Fruit fly (Drosophila melanogaster) whole organism, embryonic: ENCODE data around the gene CG42852.

Experiments used
- BEAF-32 ChIP-seq: fragments of 200-800 bp; sonication (Bioruptor generic); optimal IDR thresholded peaks from 3 replicates; lab custom pipeline; 2017; ENCODE audit warnings: missing biosample characterization, missing genetic modification characterization, mild to moderate bottlenecking, moderate library complexity, missing genetic modification reagents
- Bgb ChIP-seq: fragments of 200-800 bp; sonication (Bioruptor generic); IDR thresholded peaks from 2 replicates; pipeline ENCODE4 v1.3.6; 2022; ENCODE audit warnings: missing biosample characterization, missing genetic modification characterization; ENCODE audit not compliant: partially characterized antibody
- CG10274 ChIP-seq: fragments of 200-800 bp; sonication (Bioruptor generic); optimal IDR thresholded peaks from 3 replicates; lab custom pipeline; 2017; ENCODE audit warnings: missing biosample characterization, mild to moderate bottlenecking, missing genetic modification characterization
- CG1233 ChIP-seq: fragments of 200-800 bp; sonication (Bioruptor generic); optimal IDR thresholded peaks from 4 replicates; lab custom pipeline; 2018; ENCODE audit warnings: missing biosample characterization, mild to moderate bottlenecking, missing genetic modification characterization
- CG12391 ChIP-seq: fragments of 200-800 bp; sonication (Bioruptor generic); optimal IDR thresholded peaks from 3 replicates; lab custom pipeline; 2018; ENCODE audit warnings: missing biosample characterization, mild to moderate bottlenecking, missing genetic modification characterization, moderate library complexity
- CG12769 ChIP-seq: fragments of 200-800 bp; sonication (Bioruptor generic); optimal IDR thresholded peaks from 2 replicates; lab custom pipeline; 2019; ENCODE audit warnings: missing biosample characterization, mild to moderate bottlenecking, missing genetic modification characterization, moderate library complexity
- CG13287 ChIP-seq: fragments of 200-800 bp; sonication (Bioruptor generic); IDR thresholded peaks from 2 replicates; pipeline ENCODE4 v1.3.6; 2022; ENCODE audit warnings: missing biosample characterization, missing genetic modification characterization; ENCODE audit not compliant: partially characterized antibody
- CG14710 ChIP-seq: fragments of 200-800 bp; sonication (Bioruptor generic); optimal IDR thresholded peaks from 3 replicates; lab custom pipeline; 2019; ENCODE audit warnings: missing biosample characterization, mild to moderate bottlenecking, missing genetic modification characterization, moderate library complexity
- CG15696 ChIP-seq: fragments of 200-800 bp; sonication (Bioruptor generic); optimal IDR thresholded peaks from 2 replicates; lab custom pipeline; 2019; ENCODE audit warnings: missing biosample characterization, mild to moderate bottlenecking, missing genetic modification characterization, moderate library complexity
- CG18011 ChIP-seq: fragments of 200-800 bp; sonication (Bioruptor generic); optimal IDR thresholded peaks from 2 replicates; lab custom pipeline; 2017; ENCODE audit warnings: missing biosample characterization, missing genetic modification characterization, mild to moderate bottlenecking, moderate library complexity, missing genotype
- CG1832 ChIP-seq: fragments of 200-800 bp; sonication (Bioruptor generic); optimal IDR thresholded peaks from 2 replicates; lab custom pipeline; 2017; ENCODE audit warnings: missing biosample characterization, mild to moderate bottlenecking, missing genetic modification characterization, inconsistent platforms
- CG3847 ChIP-seq: fragments of 200-800 bp; sonication (Bioruptor generic); IDR thresholded peaks from 2 replicates; pipeline ENCODE4 v1.3.6; 2022; ENCODE audit warnings: missing biosample characterization, missing genetic modification characterization
- CG4617 ChIP-seq: fragments of 200-800 bp; sonication (Bioruptor generic); optimal IDR thresholded peaks from 3 replicates; lab custom pipeline; 2016; ENCODE audit warnings: missing biosample characterization, missing genetic modification characterization, borderline replicate concordance
- CG6254 ChIP-seq: fragments of 200-800 bp; sonication (Bioruptor generic); optimal IDR thresholded peaks from 3 replicates; lab custom pipeline; 2017; ENCODE audit warnings: mild to moderate bottlenecking, missing biosample characterization, missing genetic modification reagents, missing genetic modification characterization
- CG6689 ChIP-seq: fragments of 200-800 bp; sonication (Bioruptor generic); IDR thresholded peaks from 2 replicates; pipeline ENCODE4 v1.3.6; 2022; ENCODE audit warnings: missing biosample characterization, missing genetic modification characterization
- CG7987 ChIP-seq: fragments of 200-800 bp; sonication (Bioruptor generic); optimal IDR thresholded peaks from 2 replicates; lab custom pipeline; 2018; ENCODE audit warnings: missing biosample characterization, mild to moderate bottlenecking, missing genetic modification characterization, moderate library complexity
- CG9797 ChIP-seq: fragments of 200-800 bp; sonication (Bioruptor generic); optimal IDR thresholded peaks from 3 replicates; lab custom pipeline; 2018; ENCODE audit warnings: missing biosample characterization, mild to moderate bottlenecking, missing genetic modification characterization
- CG9932 ChIP-seq: fragments of 200-800 bp; sonication (Bioruptor generic); IDR thresholded peaks from 2 replicates; pipeline ENCODE4 v1.3.6; 2022; ENCODE audit warnings: missing biosample characterization, missing genetic modification characterization
- Dp ChIP-seq: fragments of 200-800 bp; sonication (Bioruptor generic); optimal IDR thresholded peaks from 2 replicates; lab custom pipeline; 2018; ENCODE audit warnings: missing biosample characterization, mild to moderate bottlenecking, missing genetic modification characterization, moderate library complexity
- E2f2 ChIP-seq: fragments of 200-800 bp; sonication (Bioruptor generic); IDR thresholded peaks from 2 replicates; pipeline ENCODE4 v1.3.6; 2022; ENCODE audit warnings: missing biosample characterization, missing genetic modification characterization
- Fer1 ChIP-seq: fragments of 200-800 bp; sonication (Bioruptor generic); optimal IDR thresholded peaks from 2 replicates; lab custom pipeline; 2017; ENCODE audit warnings: missing biosample characterization, mild to moderate bottlenecking, missing genetic modification characterization
- Hr39 ChIP-seq: fragments of >200 bp; optimal IDR thresholded peaks from 2 replicates; lab custom pipeline; 2017
- Lhr ChIP-seq: fragments of 200-800 bp; sonication (Bioruptor generic); optimal IDR thresholded peaks from 3 replicates; lab custom pipeline; 2017; ENCODE audit warnings: mild to moderate bottlenecking, missing biosample characterization, missing genetic modification reagents, missing genetic modification characterization
- Lim3 ChIP-seq: fragments of 200-800 bp; sonication (Bioruptor generic); IDR thresholded peaks from 2 replicates; pipeline ENCODE4 v1.3.6; 2022; ENCODE audit warnings: missing biosample characterization, missing genetic modification characterization
- MBD-R2 ChIP-seq: fragments of 200-800 bp; sonication (Bioruptor generic); IDR thresholded peaks from 2 replicates; pipeline ENCODE4 v1.3.6; 2022; ENCODE audit warnings: missing biosample characterization, missing genetic modification characterization
- MESR4 ChIP-seq: fragments of 200-800 bp; sonication (Bioruptor generic); optimal IDR thresholded peaks from 2 replicates; lab custom pipeline; 2018; ENCODE audit warnings: missing biosample characterization, mild to moderate bottlenecking, missing genetic modification characterization, moderate library complexity
- Med ChIP-seq: fragments of 200-800 bp; sonication (Bioruptor generic); peaks from one replicate; lab custom pipeline; 2016; ENCODE audit warnings: missing biosample characterization, missing genetic modification characterization, mild to moderate bottlenecking, inconsistent platforms, moderate library complexity
- Nf-YB ChIP-seq: fragments of 200-800 bp; sonication (Bioruptor generic); optimal IDR thresholded peaks from 3 replicates; lab custom pipeline; 2019; ENCODE audit warnings: missing biosample characterization, mild to moderate bottlenecking, missing genetic modification characterization, moderate library complexity
- Rfx ChIP-seq: fragments of 200-800 bp; sonication (Bioruptor generic); IDR thresholded peaks from 2 replicates; pipeline ENCODE4 v1.3.6; 2022; ENCODE audit warnings: missing biosample characterization, missing genetic modification characterization
- Scr ChIP-seq: fragments of 200-800 bp; sonication (Bioruptor generic); IDR thresholded peaks from 2 replicates; pipeline ENCODE4 v1.3.6; 2022; ENCODE audit warnings: missing biosample characterization, missing genetic modification characterization; ENCODE audit not compliant: partially characterized antibody
- Sin3A ChIP-seq: fragments of >200 bp; optimal IDR thresholded peaks from 2 replicates; lab custom pipeline; 2018
- Sry-δ ChIP-seq: fragments of 200-800 bp; sonication (Bioruptor generic); optimal IDR thresholded peaks from 2 replicates; lab custom pipeline; 2016; ENCODE audit warnings: missing biosample characterization, missing genetic modification characterization
- YL-1 ChIP-seq: fragments of 200-800 bp; sonication (Bioruptor generic); optimal IDR thresholded peaks from 3 replicates; lab custom pipeline; 2017; ENCODE audit warnings: missing biosample characterization, mild to moderate bottlenecking, missing genetic modification characterization
- bbx ChIP-seq: fragments of 200-800 bp; sonication (Bioruptor generic); IDR thresholded peaks from 2 replicates; pipeline ENCODE4 v1.3.6; 2022; ENCODE audit warnings: missing biosample characterization, missing genetic modification characterization; ENCODE audit not compliant: partially characterized antibody
- bigmax ChIP-seq: fragments of 200-800 bp; sonication (Bioruptor generic); optimal IDR thresholded peaks from 2 replicates; lab custom pipeline; 2018; ENCODE audit warnings: missing biosample characterization, mild to moderate bottlenecking, missing genetic modification characterization
- da ChIP-seq: fragments of 200-800 bp; sonication (Bioruptor generic); optimal IDR thresholded peaks from 2 replicates; lab custom pipeline; 2016; ENCODE audit warnings: missing biosample characterization, missing genetic modification characterization
- gcm2 ChIP-seq: fragments of 200-800 bp; sonication (Bioruptor generic); optimal IDR thresholded peaks from 2 replicates; lab custom pipeline; 2016; ENCODE audit warnings: missing biosample characterization, missing genetic modification characterization
- gfzf ChIP-seq: fragments of 200-800 bp; sonication (Bioruptor generic); optimal IDR thresholded peaks from 2 replicates; lab custom pipeline; 2016; ENCODE audit warnings: missing biosample characterization, mild to moderate bottlenecking, missing genetic modification characterization, moderate library complexity
- her ChIP-seq: fragments of 200-800 bp; sonication (Bioruptor generic); optimal IDR thresholded peaks from 2 replicates; lab custom pipeline; 2016; ENCODE audit warnings: missing biosample characterization, missing genetic modification characterization
- nmo ChIP-seq: fragments of 200-800 bp; sonication (Bioruptor generic); optimal IDR thresholded peaks from 2 replicates; lab custom pipeline; 2018; ENCODE audit warnings: missing biosample characterization, mild to moderate bottlenecking, missing genetic modification characterization, moderate library complexity
- phol ChIP-seq: fragments of 200-800 bp; sonication (Bioruptor generic); optimal IDR thresholded peaks from 3 replicates; lab custom pipeline; 2018; ENCODE audit warnings: missing biosample characterization, mild to moderate bottlenecking, missing genetic modification characterization, moderate library complexity
- pzg ChIP-seq: fragments of 200-800 bp; sonication (Bioruptor generic); optimal IDR thresholded peaks from 3 replicates; lab custom pipeline; 2018; ENCODE audit warnings: missing biosample characterization, mild to moderate bottlenecking, missing genetic modification characterization, moderate library complexity
- row ChIP-seq: fragments of 200-800 bp; sonication (Bioruptor generic); IDR thresholded peaks from 3 replicates; pipeline ENCODE4 v1.3.6; 2022; ENCODE audit warnings: missing biosample characterization, missing genetic modification characterization
- sens ChIP-seq: fragments of 200-800 bp; sonication (Bioruptor generic); peaks from one replicate; lab custom pipeline; 2016; ENCODE audit warnings: missing biosample characterization, missing genetic modification characterization
- sob ChIP-seq: fragments of 200-800 bp; sonication (Bioruptor generic); IDR thresholded peaks from 2 replicates; pipeline ENCODE4 v1.3.6; 2022; ENCODE audit warnings: missing biosample characterization, missing genetic modification characterization
- stwl ChIP-seq: fragments of 200-800 bp; sonication (Bioruptor generic); optimal IDR thresholded peaks from 3 replicates; lab custom pipeline; 2018; ENCODE audit warnings: missing biosample characterization, mild to moderate bottlenecking, missing genetic modification characterization, moderate library complexity
- trem ChIP-seq: fragments of 200-800 bp; optimal IDR thresholded peaks from 3 replicates; lab custom pipeline; 2019; ENCODE audit warnings: missing biosample characterization, mild to moderate bottlenecking, missing genetic modification characterization, moderate library complexity
- wdn ChIP-seq: fragments of 200-800 bp; sonication (Bioruptor generic); IDR thresholded peaks from 2 replicates; pipeline ENCODE4 v1.3.6; 2022; ENCODE audit warnings: missing biosample characterization, missing genetic modification characterization

The CG42852 gene

DNA sequence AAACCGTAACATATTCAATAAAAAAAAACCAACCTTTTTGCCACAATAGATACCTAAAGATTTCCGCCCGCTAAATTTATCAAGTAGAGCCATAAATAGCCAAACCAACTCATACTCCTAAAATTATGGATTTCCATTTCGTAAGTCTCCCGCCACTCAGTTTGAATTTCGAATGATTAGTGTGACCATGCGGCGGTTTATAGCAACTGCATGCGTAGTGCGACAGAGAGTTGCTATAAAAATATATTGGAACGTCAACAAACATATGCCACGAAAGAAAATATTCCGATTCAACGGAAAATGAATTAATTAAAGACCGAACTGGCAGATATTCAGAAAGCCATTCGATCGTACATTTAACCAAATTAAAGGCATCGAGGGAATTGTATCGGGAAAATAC is 27.5 kb downstream of the CG42852 start, which contains the start of gene CG9706 (continued):
- TF ChIP-seq gcm2 (GFP tag; lab: Kevin White, UChicago), result no peak
- peak; percentile 25 for TF ChIP-seq stwl (tag; lab: Kevin White, UChicago)
- peak; percentile 71 for TF ChIP-seq CG9797
- no peak for TF ChIP-seq CG1832 (GFP tag; lab: Kevin White, UChicago)
- TF ChIP-seq CG6254, result no peak
- TF ChIP-seq CG1233 (GFP tag; lab: Kevin White, UChicago), result no peak
- TF ChIP-seq Rfx (GFP tag; lab: Robert Waterston, UW), result no peak

DNA sequence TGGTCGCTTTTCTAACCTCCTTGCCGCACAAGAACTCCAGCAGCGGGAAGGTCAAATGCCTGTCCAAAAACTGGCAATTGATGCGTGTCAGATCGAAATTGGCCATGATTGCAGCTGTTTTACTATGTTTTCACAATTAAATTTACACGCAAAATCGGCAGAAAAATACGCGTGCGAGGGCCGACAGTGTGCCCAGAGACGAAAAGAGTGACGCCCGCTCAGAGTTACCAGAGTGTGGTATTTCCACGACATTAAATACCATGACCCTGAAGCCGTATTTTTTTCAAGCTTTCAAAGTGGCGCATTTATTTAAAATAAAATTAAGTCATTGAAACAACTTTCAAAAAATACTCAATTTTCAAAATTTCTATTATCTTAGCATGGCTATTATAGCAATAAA is 31.4 kb downstream of the CG42852 start, which contains the start of gene eIF3e:
eIF3e (minus strand) TSS at position 214 of the 400 bp plus-strand sequence.
- peak; percentile 63 for TF ChIP-seq Dp (GFP tag; lab: Kevin White, UChicago)
- no peak for TF ChIP-seq Hr39 (lab: Kevin White, UChicago)
- no peak for TF ChIP-seq her (GFP tag; lab: Kevin White, UChicago)
- peak; percentile 3 for TF ChIP-seq CG15696
- TF ChIP-seq sob (GFP tag; lab: Robert Waterston, UW), result 0 out of 2 replicates have a peak, but pooled peaks have one; percentile 8
- peak; percentile 9 for TF ChIP-seq Sry-δ
- TF ChIP-seq CG10274, result no peak
- TF ChIP-seq Nf-YB (GFP tag; lab: Kevin White, UChicago), result no peak
- TF ChIP-seq CG13287, result peak; percentile 46; the same call in 1 of the 2 replicates
- TF ChIP-seq Lim3 (GFP tag; lab: Robert Waterston, UW), result no peak
- TF ChIP-seq CG6689 (GFP tag; lab: Robert Waterston, UW), result peak; percentile 23; the same call in 1 of the 2 replicates
- TF ChIP-seq Scr (GFP tag; lab: Robert Waterston, UW), result peak; percentile 51
- TF ChIP-seq bbx (GFP tag; lab: Robert Waterston, UW), result 0 out of 2 replicates have a peak, but pooled peaks have one; percentile 23
- peak; percentile 64 for TF ChIP-seq CG4617 (GFP tag; lab: Kevin White, UChicago)
- peak; percentile 50 for TF ChIP-seq pzg (GFP tag; lab: Kevin White, UChicago)
- peak; percentile 78 for TF ChIP-seq CG9797
- no peak for TF ChIP-seq Fer1 (GFP tag; lab: Kevin White, UChicago)
- peak; percentile 51 for TF ChIP-seq row (GFP tag; lab: Robert Waterston, UW)
- peak; percentile 89 for TF ChIP-seq E2f2
- TF ChIP-seq CG9932 (GFP tag; lab: Robert Waterston, UW), result peak; percentile 37; the same call in 1 of the 2 replicates
- TF ChIP-seq MBD-R2 (GFP tag; lab: Robert Waterston, UW), result peak; percentile 65
- TF ChIP-seq CG3847, result peak; percentile 57; the same call in 1 of the 2 replicates
- TF ChIP-seq da (GFP tag; lab: Kevin White, UChicago), result no peak
- TF ChIP-seq CG7987 (GFP tag; lab: Kevin White, UChicago), result no peak
- peak; percentile 50 for TF ChIP-seq trem (tag; lab: Kevin White, UChicago)
- TF ChIP-seq stwl (tag; lab: Kevin White, UChicago), result peak; percentile 19
- peak; percentile 40 for TF ChIP-seq CG14710 (tag; lab: Kevin White, UChicago)
- no peak for TF ChIP-seq wdn (GFP tag; lab: Robert Waterston, UW)
- TF ChIP-seq Med (GFP tag; lab: Kevin White, UChicago), result peak; percentile 52
- TF ChIP-seq CG18011 (GFP tag; lab: Kevin White, UChicago), result peak; percentile 8
- peak; percentile 93 for TF ChIP-seq Sin3A
- peak; percentile 62 for TF ChIP-seq Lhr (GFP tag; lab: Kevin White, UChicago)
- peak; percentile 2 for TF ChIP-seq CG12391
- TF ChIP-seq CG12769 (tag; lab: Kevin White, UChicago), result no peak
- peak; percentile 86 for TF ChIP-seq bigmax
- peak; percentile 43; the same call in 1 of the 2 replicates for TF ChIP-seq Rfx (GFP tag; lab: Robert Waterston, UW)
- peak; percentile 27 for TF ChIP-seq YL-1 (GFP tag; lab: Kevin White, UChicago)
- TF ChIP-seq gfzf (GFP tag; lab: Kevin White, UChicago), result peak; percentile 81
- TF ChIP-seq MESR4 (GFP tag; lab: Kevin White, UChicago), result peak; percentile 99
- no peak for TF ChIP-seq Bgb
- TF ChIP-seq phol, result peak; percentile 77
- peak; percentile 23 for TF ChIP-seq nmo
- TF ChIP-seq BEAF-32 (GFP tag; lab: Kevin White, UChicago), result peak; percentile 28
- peak; percentile 72 for TF ChIP-seq sens (GFP tag; lab: Kevin White, UChicago)
